Worm (Caenorhabditis elegans) whole organism, L2 larva: Measurements from ENCODE around the gene Y37E11B.6.

Experiments used
- C34F6.9 ChIP-seq: fragments of 150-350 bp; optimal IDR thresholded peaks from 2 replicates; lab custom pipeline; 2014; ENCODE audit warnings: missing biosample characterization, missing genetic modification characterization
- F13H6.1 ChIP-seq: sonication (generic microtip); optimal IDR thresholded peaks from 2 replicates; lab custom pipeline; 2016; ENCODE audit warnings: missing genetic modification characterization, missing compliant biosample characterization
- Y55F3AM.14 ChIP-seq: fragments of 200-800 bp; sonication (Bioruptor generic); optimal IDR thresholded peaks from 2 replicates; lab custom pipeline; 2018; ENCODE audit warnings: mild to moderate bottlenecking, missing genetic modification characterization, missing compliant biosample characterization
- ZK546.5 ChIP-seq: sonication (generic microtip); optimal IDR thresholded peaks from 2 replicates; lab custom pipeline; 2017; ENCODE audit warnings: missing biosample characterization, missing genetic modification characterization
- alr-1 ChIP-seq: fragments of 150-350 bp; optimal IDR thresholded peaks from 2 replicates; lab custom pipeline; 2014; ENCODE audit warnings: missing biosample characterization, missing genetic modification characterization
- ama-1 ChIP-seq: fragments of 150-350 bp; optimal IDR thresholded peaks from 2 replicates; lab custom pipeline; 2018; ENCODE audit warnings: inconsistent platforms
- ceh-16 ChIP-seq: fragments of 150-350 bp; optimal IDR thresholded peaks from 2 replicates; lab custom pipeline; 2014; ENCODE audit warnings: missing biosample characterization, missing genetic modification characterization
- crh-2 ChIP-seq: sonication (generic microtip); optimal IDR thresholded peaks from 2 replicates; lab custom pipeline; 2017; ENCODE audit warnings: missing biosample characterization, missing genetic modification characterization
- dmd-4 ChIP-seq: sonication (generic microtip); optimal IDR thresholded peaks from 2 replicates; lab custom pipeline; 2017; ENCODE audit warnings: missing biosample characterization, missing genetic modification characterization
- egl-27 ChIP-seq: sonication (generic microtip); optimal IDR thresholded peaks from 3 replicates; lab custom pipeline; 2017; ENCODE audit warnings: missing biosample characterization, missing genetic modification reagents, missing genetic modification characterization
- elt-1 ChIP-seq: fragments of 150-350 bp; optimal IDR thresholded peaks from 2 replicates; lab custom pipeline; 2014; ENCODE audit warnings: missing biosample characterization, missing genetic modification characterization
- gmeb-1 ChIP-seq: fragments of 150-350 bp; optimal IDR thresholded peaks from 2 replicates; lab custom pipeline; 2014; ENCODE audit warnings: missing biosample characterization, missing genetic modification characterization
- lin-11 ChIP-seq: fragments of 150-350 bp; sonication (generic microtip); optimal IDR thresholded peaks from 2 replicates; lab custom pipeline; 2014; ENCODE audit warnings: missing biosample characterization, missing genetic modification characterization, inconsistent platforms, mixed read lengths
- lin-13 ChIP-seq: fragments of 150-350 bp; optimal IDR thresholded peaks from 2 replicates; lab custom pipeline; 2014; ENCODE audit warnings: missing biosample characterization, missing genetic modification reagents, missing genetic modification characterization
- lin-39 ChIP-seq: fragments of 150-350 bp; optimal IDR thresholded peaks from 2 replicates; lab custom pipeline; 2014; ENCODE audit warnings: missing biosample characterization, missing genetic modification reagents, missing genetic modification characterization
- lsy-2 ChIP-seq, 2 experiments: fragments of 150-350 bp in 1 of 2; sonication (generic microtip) in 1 of 2; optimal IDR thresholded peaks; 2 replicates each; lab custom pipeline; 2014 to 2017; ENCODE audit warnings: missing biosample characterization in 2 of 2, missing genetic modification characterization in 2 of 2
- mab-5 ChIP-seq: fragments of 150-350 bp; optimal IDR thresholded peaks from 2 replicates; lab custom pipeline; 2014; ENCODE audit warnings: missing biosample characterization, missing genetic modification characterization
- mbf-1 ChIP-seq: sonication (generic microtip); optimal IDR thresholded peaks from 2 replicates; lab custom pipeline; 2017; ENCODE audit warnings: missing biosample characterization, missing genetic modification characterization
- mdl-1 ChIP-seq, 2 experiments: fragments of 150-350 bp in 1 of 2; sonication (generic microtip) in 1 of 2; optimal IDR thresholded peaks; 2 replicates each; lab custom pipeline; 2017; ENCODE audit warnings: missing biosample characterization in 2 of 2, missing genetic modification characterization in 2 of 2
- nhr-129 ChIP-seq: fragments of 150-350 bp; optimal IDR thresholded peaks from 2 replicates; lab custom pipeline; 2014; ENCODE audit warnings: missing biosample characterization, missing genetic modification characterization
- nhr-21 ChIP-seq: fragments of 150-350 bp; optimal IDR thresholded peaks from 2 replicates; lab custom pipeline; 2014; ENCODE audit warnings: missing biosample characterization, missing genetic modification characterization
- nhr-23 ChIP-seq: fragments of 150-350 bp; optimal IDR thresholded peaks from 2 replicates; lab custom pipeline; 2014; ENCODE audit warnings: missing biosample characterization, missing genetic modification reagents, missing genetic modification characterization
- nhr-237 ChIP-seq: fragments of 150-350 bp; optimal IDR thresholded peaks from 2 replicates; lab custom pipeline; 2014; ENCODE audit warnings: missing biosample characterization, missing genetic modification characterization
- nhr-25 ChIP-seq: fragments of 150-350 bp; sonication (generic microtip); optimal IDR thresholded peaks from 3 replicates; lab custom pipeline; 2014; ENCODE audit warnings: missing biosample characterization, missing genetic modification characterization
- nhr-6 ChIP-seq: fragments of 150-350 bp; optimal IDR thresholded peaks from 2 replicates; lab custom pipeline; 2014; ENCODE audit warnings: missing biosample characterization, missing genetic modification characterization
- nhr-77 ChIP-seq: fragments of 150-350 bp; optimal IDR thresholded peaks from 2 replicates; lab custom pipeline; 2014; ENCODE audit warnings: missing biosample characterization, missing genetic modification characterization
- sem-4 ChIP-seq: fragments of 150-350 bp; optimal IDR thresholded peaks from 2 replicates; lab custom pipeline; 2014; ENCODE audit warnings: missing biosample characterization, missing genetic modification reagents, missing genetic modification characterization
- skn-1 ChIP-seq: sonication (generic microtip); optimal IDR thresholded peaks from 2 replicates; lab custom pipeline; 2017; ENCODE audit warnings: missing biosample characterization, missing genetic modification characterization
- sma-3 ChIP-seq: sonication (generic microtip); optimal IDR thresholded peaks from 2 replicates; lab custom pipeline; 2016; ENCODE audit warnings: missing genetic modification reagents, missing genetic modification characterization, missing compliant biosample characterization
- sma-9 ChIP-seq, 2 experiments: fragments of 150-350 bp in 1 of 2; sonication (generic microtip) in 1 of 2; optimal IDR thresholded peaks; 2 replicates each; lab custom pipeline; 2014 to 2016; ENCODE audit warnings: missing genetic modification characterization in 2 of 2, mild to moderate bottlenecking in 1 of 2, missing biosample characterization in 1 of 2, missing compliant biosample characterization in 1 of 2, missing genetic modification reagents in 1 of 2, moderate library complexity in 1 of 2
- snpc-4 ChIP-seq: fragments of 150-350 bp; optimal IDR thresholded peaks from 2 replicates; lab custom pipeline; 2014; ENCODE audit warnings: missing biosample characterization, missing genetic modification characterization
- unc-39 ChIP-seq: fragments of 150-350 bp; optimal IDR thresholded peaks from 2 replicates; lab custom pipeline; 2014; ENCODE audit warnings: missing biosample characterization, missing genetic modification characterization
- unc-55 ChIP-seq: fragments of 150-350 bp; sonication (generic microtip); optimal IDR thresholded peaks from 3 replicates; lab custom pipeline; 2014; ENCODE audit warnings: missing biosample characterization, missing genetic modification reagents, missing genetic modification characterization
- unc-62 ChIP-seq: fragments of 150-350 bp; optimal IDR thresholded peaks from 2 replicates; lab custom pipeline; 2014; ENCODE audit warnings: missing biosample characterization, missing genetic modification reagents, missing genetic modification characterization
- ztf-1 ChIP-seq: fragments of 200-800 bp; sonication (Bioruptor generic); conservative IDR thresholded peaks from 2 replicates; pipeline ENCODE4 v1.3.6; 2022; ENCODE audit warnings: missing genetic modification characterization, missing compliant biosample characterization
- ztf-11 ChIP-seq: sonication (generic microtip); optimal IDR thresholded peaks from 2 replicates; lab custom pipeline; 2017; ENCODE audit warnings: missing biosample characterization, missing genetic modification characterization
- ztf-4 ChIP-seq: fragments of 150-350 bp; optimal IDR thresholded peaks from 2 replicates; lab custom pipeline; 2014; ENCODE audit warnings: missing biosample characterization, missing genetic modification characterization

Gene Y37E11B.6

DNA sequence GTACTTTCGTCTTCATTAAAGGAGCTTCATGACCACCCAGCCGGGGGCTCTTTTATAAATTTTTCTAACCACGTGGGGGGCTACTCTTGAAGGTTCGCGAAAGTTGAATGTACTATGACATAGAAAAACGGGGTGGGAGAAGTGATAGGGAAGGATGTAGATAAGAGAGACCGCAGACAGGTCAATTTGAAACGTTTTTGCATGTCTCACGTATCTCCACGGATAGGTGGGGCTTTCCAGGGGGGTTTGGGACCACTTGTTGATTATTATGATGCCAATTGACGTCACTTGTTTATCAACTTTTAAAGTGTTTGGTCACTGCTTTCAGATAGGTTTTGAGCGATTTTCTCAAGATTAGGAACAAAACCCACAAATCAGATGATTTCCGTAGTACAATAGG lies 48.4 kb upstream of the Y37E11B.6 start:
- no peak for TF ChIP-seq egl-27 (tag; lab: Kevin White, UChicago)
- peak; percentile 26 for TF ChIP-seq C34F6.9 (tag; lab: Kevin White, UChicago)
- TF ChIP-seq F13H6.1: peak; percentile 82
- TF ChIP-seq mdl-1 (tag; optimal IDR thresholded peaks at IDR 0.05; lab: Kevin White, UChicago): no peak
- TF ChIP-seq ztf-4 (tag; lab: Kevin White, UChicago): peak; percentile 52
- TF ChIP-seq nhr-129 (tag; lab: Kevin White, UChicago): peak; percentile 59
- TF ChIP-seq gmeb-1 (tag; lab: Kevin White, UChicago): peak; percentile 9
- no peak for TF ChIP-seq elt-1 (tag; lab: Kevin White, UChicago)
- peak; percentile 13 for TF ChIP-seq crh-2 (tag; lab: Kevin White, UChicago)
- no peak for TF ChIP-seq Y55F3AM.14 (GFP tag; lab: Kevin White, UChicago)
- peak; percentile 43 for TF ChIP-seq nhr-25
- TF ChIP-seq lsy-2 (tag; optimal IDR thresholded peaks at IDR 0.05; lab: Kevin White, UChicago): peak in 1 of 2 experiments; percentile 41
- TF ChIP-seq unc-39 (tag; lab: Kevin White, UChicago): no peak
- peak; percentile 77 for TF ChIP-seq sma-9 (GFP tag; optimal IDR thresholded peaks at IDR 0.05; lab: Kevin White, UChicago)
- TF ChIP-seq sma-9 (tag; optimal IDR thresholded peaks at IDR 0.05; lab: Kevin White, UChicago): no peak
- no peak for TF ChIP-seq alr-1

DNA sequence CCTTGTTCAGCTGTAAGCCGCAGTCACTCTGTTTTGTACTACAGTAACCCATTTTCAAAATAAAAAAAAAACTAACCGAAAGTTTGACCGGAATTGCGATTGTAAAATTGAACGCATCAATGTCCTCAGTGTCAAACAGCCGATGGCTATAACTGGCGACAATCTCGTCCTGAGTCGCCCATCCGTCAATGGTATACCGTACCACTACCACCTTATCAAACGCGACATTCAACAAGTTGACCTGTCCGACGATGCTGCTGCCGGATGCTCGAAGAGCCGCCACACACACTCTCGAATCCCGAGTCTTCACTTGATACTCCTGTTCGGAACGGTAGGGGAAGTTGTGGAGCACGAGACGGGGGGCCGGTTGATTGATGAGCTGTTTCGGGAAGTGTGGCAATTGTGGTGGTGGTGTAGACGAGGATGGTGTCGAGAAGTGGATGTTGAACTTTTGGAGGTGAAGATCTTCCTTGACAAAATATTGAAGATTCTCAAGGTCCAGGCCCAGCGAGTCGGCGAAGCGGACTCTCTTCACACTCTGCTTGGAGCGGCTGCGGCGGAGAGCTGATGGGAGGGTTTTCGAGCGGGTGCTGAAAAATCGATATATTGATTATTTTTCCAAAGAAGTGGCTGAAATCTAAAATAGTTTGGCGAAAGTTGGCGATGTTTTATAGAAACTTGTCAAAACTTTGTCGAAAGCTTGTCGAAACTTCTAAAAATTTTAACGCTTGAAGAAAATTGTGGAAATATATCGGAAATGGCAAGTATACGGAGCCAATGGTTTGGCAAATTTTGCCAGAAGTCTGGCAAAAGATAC lies 47.4 kb upstream of the Y37E11B.6 start:
- no peak for TF ChIP-seq lin-13 (GFP tag; lab: Kevin White, UChicago)
- TF ChIP-seq mab-5: no peak
- no peak for TF ChIP-seq nhr-6
- no peak for TF ChIP-seq alr-1
- no peak for TF ChIP-seq unc-39 (tag; lab: Kevin White, UChicago)
- TF ChIP-seq gmeb-1 (tag; lab: Kevin White, UChicago): no peak
- no peak for TF ChIP-seq F13H6.1
- TF ChIP-seq unc-62 (GFP tag; lab: Kevin White, UChicago): no peak
- no peak for TF ChIP-seq crh-2 (tag; lab: Kevin White, UChicago)
- no peak for TF ChIP-seq mdl-1 (tag; optimal IDR thresholded peaks at IDR 0.05; lab: Kevin White, UChicago)
- TF ChIP-seq skn-1 (tag; lab: Kevin White, UChicago): no peak
- no peak for TF ChIP-seq ama-1 (lab: Kevin White, UChicago)
- no peak for TF ChIP-seq egl-27 (tag; lab: Kevin White, UChicago)
- TF ChIP-seq nhr-237 (tag; lab: Kevin White, UChicago): no peak

DNA sequence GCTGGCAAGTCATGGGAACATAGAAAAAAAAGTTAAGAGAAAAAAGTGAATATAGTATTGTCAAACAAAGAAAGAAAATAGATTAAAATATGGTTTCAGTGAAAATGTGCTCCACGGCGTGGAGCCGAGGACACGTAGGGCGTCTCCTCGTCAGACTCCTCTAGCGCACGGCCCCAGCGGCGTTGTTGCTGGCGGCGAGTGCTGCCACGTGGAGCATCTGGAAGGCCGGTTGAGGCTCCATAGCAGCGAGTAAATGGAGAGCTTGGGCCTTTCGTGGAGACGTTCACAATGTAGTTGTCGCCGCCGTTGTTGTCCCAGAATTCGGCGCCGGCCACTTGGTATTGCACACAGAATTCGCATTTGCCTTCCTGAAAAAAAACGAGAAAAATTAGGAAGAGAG lies 46.4 kb upstream of the Y37E11B.6 start:
- TF ChIP-seq unc-39 (tag; lab: Kevin White, UChicago) (no peak), ZK546.5 (tag; lab: Kevin White, UChicago) (no peak), dmd-4 (tag; lab: Kevin White, UChicago) (no peak), ama-1 (lab: Kevin White, UChicago) (no peak), lin-11 (tag; lab: Kevin White, UChicago) (no peak), snpc-4 (tag; lab: Kevin White, UChicago) (no peak), egl-27 (tag; lab: Kevin White, UChicago) (no peak), ztf-4 (tag; lab: Kevin White, UChicago) (no peak), lsy-2 (tag; optimal IDR thresholded peaks at IDR 0.05; lab: Kevin White, UChicago) (no peak), sma-3 (GFP tag; lab: Kevin White, UChicago) (no peak), skn-1 (tag; lab: Kevin White, UChicago) (no peak), nhr-6 (no peak), elt-1 (tag; lab: Kevin White, UChicago) (no peak), mab-5 (no peak)

DNA sequence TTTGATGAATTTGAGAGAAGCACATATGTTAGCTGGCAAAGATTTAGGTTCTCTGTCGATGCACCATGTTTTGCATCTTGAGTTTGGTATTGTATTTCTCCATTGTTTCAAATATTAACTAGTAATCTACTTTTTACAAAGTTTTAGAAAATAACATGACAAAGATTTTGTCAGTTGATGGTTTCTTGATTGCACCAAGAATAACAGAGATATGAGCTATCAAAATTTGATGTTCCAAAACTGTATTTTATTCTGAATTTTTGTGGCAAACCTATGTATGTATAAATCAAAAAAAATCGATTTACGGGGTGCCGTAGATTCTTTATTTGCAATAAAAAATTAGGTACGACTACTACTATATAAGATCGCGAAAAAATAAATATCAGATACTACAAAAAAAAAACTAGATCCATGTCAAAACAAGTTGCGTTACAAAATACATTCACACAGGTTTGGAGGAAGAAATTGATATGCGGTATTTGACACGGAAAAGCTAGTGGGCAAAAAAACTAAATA lies 45.8 kb upstream of the Y37E11B.6 start:
- TF ChIP-seq lin-13 (GFP tag; lab: Kevin White, UChicago) (peak; percentile 31), nhr-77 (tag; lab: Kevin White, UChicago) (no peak), mbf-1 (tag; lab: Kevin White, UChicago) (no peak), nhr-23 (tag; lab: Kevin White, UChicago) (no peak), ama-1 (lab: Kevin White, UChicago) (peak; percentile 64), sem-4 (tag; lab: Kevin White, UChicago) (no peak), skn-1 (tag; lab: Kevin White, UChicago) (no peak), nhr-129 (tag; lab: Kevin White, UChicago) (peak; percentile 55), nhr-21 (tag; lab: Kevin White, UChicago) (no peak), F13H6.1 (peak; percentile 30), ceh-16 (tag; lab: Kevin White, UChicago) (no peak), dmd-4 (tag; lab: Kevin White, UChicago) (no peak), unc-55 (GFP tag; lab: Kevin White, UChicago) (no peak), ztf-1 (GFP tag; lab: Robert Waterston, UW) (no peak), lsy-2 (tag; optimal IDR thresholded peaks at IDR 0.05; lab: Kevin White, UChicago) (peak in 1 of 2 experiments; percentile 57), lin-39 (no peak), nhr-6 (peak; percentile 21), ztf-4 (tag; lab: Kevin White, UChicago) (peak; percentile 100), ztf-11 (tag; lab: Kevin White, UChicago) (no peak), gmeb-1 (tag; lab: Kevin White, UChicago) (no peak), nhr-237 (tag; lab: Kevin White, UChicago) (no peak)
